Fruit fly (Drosophila melanogaster) whole organism, embryonic: Measurements from ENCODE around the gene Cwc25.

Experiments
- Atf6 ChIP-seq: fragments of 200-800 bp; sonication (Bioruptor generic); IDR thresholded peaks from 2 replicates; pipeline ENCODE4 v1.3.6; 2022; ENCODE audit warnings: missing biosample characterization, missing genetic modification characterization
- CG10209 ChIP-seq: fragments of 200-800 bp; sonication (Bioruptor generic); optimal IDR thresholded peaks from 3 replicates; lab custom pipeline; 2017; ENCODE audit warnings: missing biosample characterization, mild to moderate bottlenecking, missing genetic modification characterization, missing genetic modification reagents
- Camta ChIP-seq: fragments of 200-800 bp; sonication (Bioruptor generic); optimal IDR thresholded peaks from 2 replicates; lab custom pipeline; 2016; ENCODE audit warnings: missing biosample characterization, missing genetic modification characterization
- Dad ChIP-seq: fragments of 200-800 bp; sonication (Bioruptor generic); optimal IDR thresholded peaks from 3 replicates; lab custom pipeline; 2016; ENCODE audit warnings: missing biosample characterization, missing genetic modification characterization
- Sin3A ChIP-seq: fragments of >200 bp; optimal IDR thresholded peaks from 2 replicates; lab custom pipeline; 2018
- ham ChIP-seq: fragments of 200-800 bp; sonication (Bioruptor generic); IDR thresholded peaks from 2 replicates; pipeline ENCODE4 v1.3.6; 2022; ENCODE audit warnings: missing biosample characterization, missing genetic modification characterization
- psq ChIP-seq: fragments of 200-800 bp; sonication (Bioruptor generic); optimal IDR thresholded peaks from 2 replicates; lab custom pipeline; 2017; ENCODE audit warnings: missing biosample characterization, missing genetic modification characterization
- sima ChIP-seq: fragments of 200-800 bp; sonication (Bioruptor generic); optimal IDR thresholded peaks from 2 replicates; lab custom pipeline; 2016; ENCODE audit warnings: missing biosample characterization, missing genetic modification characterization
- tin ChIP-seq: fragments of 200-800 bp; sonication (Bioruptor generic); optimal IDR thresholded peaks from 3 replicates; lab custom pipeline; 2016; ENCODE audit warnings: missing biosample characterization, missing genetic modification characterization
- usp ChIP-seq: fragments of >200 bp; optimal IDR thresholded peaks from 2 replicates; lab custom pipeline; 2017; ENCODE audit warnings: missing biosample characterization, missing genetic modification characterization

dm6 chr2L:2725374-2725773 lies 19.5 kb upstream of the Cwc25 start, which contains the start of gene CG31689:
- TF ChIP-seq Atf6 (GFP tag; lab: Robert Waterston, UW) (no peak), Sin3A (no peak), Camta (GFP tag; lab: Kevin White, UChicago) (no peak), tin (GFP tag; lab: Kevin White, UChicago) (no peak), CG10209 (GFP tag; lab: Kevin White, UChicago) (no peak), sima (GFP tag; lab: Kevin White, UChicago) (no peak), ham (no peak), psq (GFP tag; lab: Kevin White, UChicago) (no peak), usp (no peak), Dad (GFP tag; lab: Kevin White, UChicago) (no peak)
